Worm (Caenorhabditis elegans) whole organism, L1 larva: ENCODE results near the gene math-23.

ENCODE experiments used
- aly-2 ChIP-seq: fragments of 150-350 bp; optimal IDR thresholded peaks from 2 replicates; lab custom pipeline; 2014; ENCODE audit warnings: missing biosample characterization, missing genetic modification characterization
- ceh-82 ChIP-seq, 3 experiments: fragments of 150-350 bp in 1 of 3; sonication (generic microtip) in 2 of 3; optimal IDR thresholded peaks; 2 replicates each; lab custom pipeline; 2014 to 2017; ENCODE audit warnings: missing biosample characterization in 3 of 3, missing genetic modification characterization in 3 of 3
- ces-1 ChIP-seq: fragments of 150-350 bp; optimal IDR thresholded peaks from 2 replicates; lab custom pipeline; 2014; ENCODE audit warnings: missing biosample characterization, missing genetic modification reagents, missing genetic modification characterization
- dpl-1 ChIP-seq, 3 experiments: fragments of 150-350 bp in 2 of 3; sonication (generic microtip) in 1 of 3; optimal IDR thresholded peaks; 2 replicates each; lab custom pipeline; 2014 to 2017; ENCODE audit warnings: missing biosample characterization in 3 of 3, missing genetic modification characterization in 3 of 3, missing genetic modification reagents in 3 of 3
- dsc-1 ChIP-seq: sonication (generic microtip); optimal IDR thresholded peaks from 2 replicates; lab custom pipeline; 2016; ENCODE audit warnings: mild to moderate bottlenecking, missing genetic modification characterization, missing compliant biosample characterization
- efl-1 ChIP-seq, 4 experiments: fragments of 150-350 bp; optimal IDR thresholded peaks in 3 of 4; peaks in 1 of 4; 1 replicate in 1 of 4; 2 replicates in 3 of 4; lab custom pipeline; 2014; ENCODE audit warnings: missing biosample characterization in 2 of 4, missing genetic modification characterization in 2 of 4, missing genetic modification reagents in 2 of 4
- efl-3 ChIP-seq: fragments of 200-800 bp; sonication (Bioruptor generic); optimal IDR thresholded peaks from 2 replicates; lab custom pipeline; 2018; ENCODE audit warnings: mild to moderate bottlenecking, missing genetic modification characterization, missing compliant biosample characterization
- egl-27 ChIP-seq, 2 experiments: fragments of 150-350 bp in 1 of 2; sonication (generic microtip); optimal IDR thresholded peaks; 3 replicates each; lab custom pipeline; 2017 to 2018; ENCODE audit warnings: missing biosample characterization in 2 of 2, missing genetic modification characterization in 2 of 2, missing genetic modification reagents in 2 of 2
- elt-2 ChIP-seq: sonication (generic microtip); optimal IDR thresholded peaks from 2 replicates; lab custom pipeline; 2016; ENCODE audit warnings: missing genetic modification characterization, mild to moderate bottlenecking, inconsistent platforms, missing compliant biosample characterization, missing genetic modification reagents
- elt-3 ChIP-seq, 6 experiments: fragments of 150-350 bp in 1 of 6; sonication (generic microtip); optimal IDR thresholded peaks; 2 replicates each; lab custom pipeline; 2017 to 2018; ENCODE audit warnings: missing biosample characterization in 6 of 6, missing genetic modification characterization in 6 of 6, inconsistent platforms in 1 of 6
- fos-1 ChIP-seq: fragments of 150-350 bp; optimal IDR thresholded peaks from 2 replicates; lab custom pipeline; 2014; ENCODE audit warnings: missing biosample characterization, missing genetic modification characterization
- grh-1 ChIP-seq: fragments of 200-800 bp; sonication (Bioruptor generic); IDR thresholded peaks from 2 replicates; pipeline ENCODE4 v1.3.6; 2022; ENCODE audit warnings: missing genetic modification reagents, missing genetic modification characterization, missing compliant biosample characterization
- hlh-17 ChIP-seq: fragments of 200-800 bp; sonication (Bioruptor generic); optimal IDR thresholded peaks from 2 replicates; lab custom pipeline; 2018; ENCODE audit warnings: missing genetic modification characterization, mild to moderate bottlenecking, missing compliant biosample characterization, moderate library complexity, borderline replicate concordance
- hlh-4 ChIP-seq: sonication (generic microtip); optimal IDR thresholded peaks from 2 replicates; lab custom pipeline; 2016; ENCODE audit warnings: mild to moderate bottlenecking, missing genetic modification characterization, missing compliant biosample characterization
- hpl-2 ChIP-seq: fragments of 150-350 bp; optimal IDR thresholded peaks from 2 replicates; lab custom pipeline; 2014; ENCODE audit warnings: missing biosample characterization, missing genetic modification reagents, missing genetic modification characterization
- jun-1 ChIP-seq: fragments of 150-350 bp; optimal IDR thresholded peaks from 2 replicates; lab custom pipeline; 2014; ENCODE audit warnings: missing biosample characterization, missing genetic modification reagents, missing genetic modification characterization
- lin-13 ChIP-seq: fragments of 150-350 bp; optimal IDR thresholded peaks from 2 replicates; lab custom pipeline; 2014; ENCODE audit warnings: missing biosample characterization, missing genetic modification reagents, missing genetic modification characterization
- lin-15B ChIP-seq: fragments of 150-350 bp; sonication (generic microtip); optimal IDR thresholded peaks from 3 replicates; lab custom pipeline; 2014; ENCODE audit warnings: missing biosample characterization, missing genetic modification characterization
- lin-35 ChIP-seq, 2 experiments: fragments of 150-350 bp; optimal IDR thresholded peaks; 2 replicates each; lab custom pipeline; 2014; ENCODE audit warnings: missing biosample characterization in 2 of 2, missing genetic modification characterization in 2 of 2, missing genetic modification reagents in 2 of 2
- mab-9 ChIP-seq: fragments of 200-800 bp; sonication (Bioruptor generic); IDR thresholded peaks from 2 replicates; pipeline ENCODE4 v1.3.6; 2022; ENCODE audit warnings: missing genetic modification reagents, missing genetic modification characterization, missing compliant biosample characterization
- nhr-11 ChIP-seq: fragments of 150-350 bp; optimal IDR thresholded peaks from 2 replicates; lab custom pipeline; 2014; ENCODE audit warnings: missing biosample characterization, missing genetic modification characterization
- nhr-12 ChIP-seq: sonication (generic microtip); optimal IDR thresholded peaks from 2 replicates; lab custom pipeline; 2017; ENCODE audit warnings: missing biosample characterization, missing genetic modification characterization
- nhr-19 ChIP-seq: fragments of 200-800 bp; sonication (Bioruptor generic); conservative IDR thresholded peaks from 2 replicates; pipeline ENCODE4 v1.3.6; 2022; ENCODE audit warnings: missing genetic modification characterization, missing compliant biosample characterization
- nhr-20 ChIP-seq: sonication (generic microtip); optimal IDR thresholded peaks from 2 replicates; lab custom pipeline; 2016; ENCODE audit warnings: mild to moderate bottlenecking, missing genetic modification characterization, missing compliant biosample characterization
- nhr-47 ChIP-seq: sonication (generic microtip); optimal IDR thresholded peaks from 2 replicates; lab custom pipeline; 2016; ENCODE audit warnings: mild to moderate bottlenecking, missing genetic modification characterization, moderate library complexity, missing compliant biosample characterization
- nhr-76 ChIP-seq: sonication (generic microtip); optimal IDR thresholded peaks from 2 replicates; lab custom pipeline; 2017; ENCODE audit warnings: missing biosample characterization, missing genetic modification characterization
- nhr-77 ChIP-seq: fragments of 150-350 bp; optimal IDR thresholded peaks from 2 replicates; lab custom pipeline; 2014; ENCODE audit warnings: missing biosample characterization, missing genetic modification characterization
- nhr-84 ChIP-seq: sonication (generic microtip); optimal IDR thresholded peaks from 2 replicates; lab custom pipeline; 2017; ENCODE audit warnings: missing biosample characterization, missing genetic modification characterization
- nhr-85 ChIP-seq: sonication (generic microtip); peaks from one replicate; lab custom pipeline; 2016; ENCODE audit warnings: missing genetic modification characterization, inconsistent platforms, missing compliant biosample characterization
- snpc-4 ChIP-seq: fragments of 150-350 bp; optimal IDR thresholded peaks from 2 replicates; lab custom pipeline; 2014; ENCODE audit warnings: missing biosample characterization, missing genetic modification characterization
- snu-23 ChIP-seq: sonication (generic microtip); optimal IDR thresholded peaks from 2 replicates; lab custom pipeline; 2016; ENCODE audit warnings: missing genetic modification characterization, missing compliant biosample characterization
- sptf-1 ChIP-seq: fragments of 150-350 bp; optimal IDR thresholded peaks from 2 replicates; lab custom pipeline; 2014; ENCODE audit warnings: missing biosample characterization, missing genetic modification characterization
- sup-37 ChIP-seq: fragments of 200-800 bp; sonication (Bioruptor generic); optimal IDR thresholded peaks from 2 replicates; lab custom pipeline; 2018; ENCODE audit warnings: mild to moderate bottlenecking, missing genetic modification characterization, missing compliant biosample characterization
- tbx-2 ChIP-seq: sonication (generic microtip); optimal IDR thresholded peaks from 2 replicates; lab custom pipeline; 2016; ENCODE audit warnings: missing genetic modification characterization, missing compliant biosample characterization
- unc-130 ChIP-seq: fragments of 150-350 bp; optimal IDR thresholded peaks from 2 replicates; lab custom pipeline; 2017; ENCODE audit warnings: missing biosample characterization, missing genetic modification characterization, inconsistent platforms
- unc-86 ChIP-seq: sonication (generic microtip); optimal IDR thresholded peaks from 2 replicates; lab custom pipeline; 2016; ENCODE audit warnings: missing genetic modification characterization, missing compliant biosample characterization
- vab-15 ChIP-seq: sonication (generic microtip); optimal IDR thresholded peaks from 2 replicates; lab custom pipeline; 2017; ENCODE audit warnings: missing genotype, mild to moderate bottlenecking, missing genetic modification characterization, missing compliant biosample characterization
- zag-1 ChIP-seq: fragments of 150-350 bp; optimal IDR thresholded peaks from 2 replicates; lab custom pipeline; 2014; ENCODE audit warnings: missing biosample characterization, missing genetic modification characterization
- ztf-11 ChIP-seq, 2 experiments: sonication (generic microtip); optimal IDR thresholded peaks; 2 replicates each; lab custom pipeline; 2016 to 2017; ENCODE audit warnings: missing genetic modification characterization in 2 of 2, missing biosample characterization in 1 of 2, missing compliant biosample characterization in 1 of 2

Gene math-23

DNA sequence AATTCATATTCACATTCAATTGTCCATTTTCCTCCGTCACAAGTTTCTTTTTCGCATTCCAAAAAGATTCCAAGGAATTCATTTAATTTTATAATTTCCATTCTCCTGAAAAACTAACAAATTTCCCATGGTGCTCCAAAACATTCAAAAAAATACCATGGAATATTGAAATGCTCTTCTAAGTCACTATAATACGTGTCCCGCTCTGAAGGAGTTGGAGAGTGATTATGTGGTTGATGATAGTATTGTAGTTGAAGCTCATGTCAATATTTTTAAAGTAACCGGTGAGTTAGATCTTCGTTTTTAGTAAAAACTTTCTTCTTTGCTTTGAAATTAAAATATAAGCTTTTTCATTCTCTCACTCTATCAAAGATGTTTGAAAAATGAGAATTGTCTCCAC, 11.4 kb upstream of the math-23 start, which contains the start of gene math-9:
TSS of gene math-9 (minus strand) at position 101 of the 400 bp plus-strand sequence.
- TF ChIP-seq mab-9 (GFP tag; lab: Robert Waterston, UW) = no peak
- no peak for TF ChIP-seq efl-1 (optimal IDR thresholded peaks at IDR 0.05; lab: Kevin White, UChicago)
- peak in 1 of 2 experiments; percentile 45 for TF ChIP-seq efl-1 (GFP tag; optimal IDR thresholded peaks at IDR 0.05 in 1 of 2; lab: Kevin White, UChicago)
- TF ChIP-seq jun-1 (tag; lab: Kevin White, UChicago) = no peak
- TF ChIP-seq grh-1 (GFP tag; lab: Robert Waterston, UW) = no peak
- no peak for TF ChIP-seq sup-37 (GFP tag; lab: Kevin White, UChicago)
- TF ChIP-seq nhr-19 (GFP tag; lab: Robert Waterston, UW) = no peak

DNA sequence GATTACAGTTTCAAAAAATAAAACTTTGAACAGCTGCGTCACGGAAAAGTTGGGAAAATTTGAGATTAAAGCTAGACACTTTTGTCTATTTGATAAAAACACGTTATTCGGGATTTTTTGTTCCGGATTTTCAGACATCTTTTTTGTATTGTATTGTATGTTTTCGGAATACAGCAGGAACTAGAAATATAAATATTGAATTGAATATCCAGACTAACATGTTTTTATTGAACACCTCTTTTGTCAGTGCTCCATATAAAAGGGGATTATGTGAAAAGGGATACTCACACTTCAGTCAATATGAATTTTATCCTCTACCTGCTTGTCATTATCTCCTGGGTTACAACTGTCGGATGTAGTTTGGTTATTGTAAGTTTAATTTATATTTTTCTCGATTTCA, 8.2 kb upstream of the math-23 start, which contains the start of gene C16C4.1:
TSS of gene C16C4.1 (plus strand) at position 301 of the 400 bp plus-strand sequence.
- TF ChIP-seq lin-13 (GFP tag; lab: Kevin White, UChicago) (no peak), snpc-4 (tag; lab: Kevin White, UChicago) (no peak), nhr-12 (tag; lab: Kevin White, UChicago) (no peak), ztf-11 (tag; optimal IDR thresholded peaks at IDR 0.05; lab: Kevin White, UChicago) (no peak), mab-9 (GFP tag; lab: Robert Waterston, UW) (no peak)
- TF ChIP-seq, all 84 proteins: peak for 0

DNA sequence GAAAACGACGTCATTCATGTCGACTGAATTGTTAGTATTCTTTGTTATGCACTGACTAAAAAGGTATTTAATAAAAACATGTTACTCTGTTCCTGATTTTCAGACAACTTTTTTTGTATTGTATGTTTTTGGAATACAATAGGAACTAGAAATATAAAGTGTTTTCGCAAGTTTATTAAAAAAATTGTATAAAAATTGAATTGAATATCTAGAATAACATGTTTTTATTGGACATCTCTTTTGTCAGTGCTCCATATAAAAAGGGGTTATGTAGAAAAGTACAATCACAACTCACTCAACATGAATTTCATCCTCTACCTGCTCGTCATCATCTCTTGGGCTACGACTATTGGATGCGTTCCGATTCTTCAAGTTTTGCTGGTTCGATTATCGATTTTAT, 6.8 kb upstream of the math-23 start, which contains the start of gene C46F9.5:
TSS of gene C46F9.5 (plus strand) at position 301 of the 400 bp plus-strand sequence.
- TF ChIP-seq hlh-17 (GFP tag; lab: Kevin White, UChicago) (no peak), hpl-2 (GFP tag; lab: Kevin White, UChicago) (no peak), fos-1 (tag; lab: Kevin White, UChicago) (no peak), snpc-4 (tag; lab: Kevin White, UChicago) (no peak), nhr-76 (tag; lab: Kevin White, UChicago) (no peak), lin-35 (GFP tag; optimal IDR thresholded peaks at IDR 0.05; lab: Kevin White, UChicago) (no peak), ceh-82 (tag; optimal IDR thresholded peaks at IDR 0.05; lab: Kevin White, UChicago) (no peak), unc-130 (tag; lab: Kevin White, UChicago) (no peak), nhr-84 (tag; lab: Kevin White, UChicago) (no peak), egl-27 (tag; optimal IDR thresholded peaks at IDR 0.05; lab: Kevin White, UChicago) (no peak), hlh-4 (tag; lab: Kevin White, UChicago) (no peak), nhr-47 (no peak), lin-13 (GFP tag; lab: Kevin White, UChicago) (no peak), nhr-85 (tag; lab: Kevin White, UChicago) (no peak)

DNA sequence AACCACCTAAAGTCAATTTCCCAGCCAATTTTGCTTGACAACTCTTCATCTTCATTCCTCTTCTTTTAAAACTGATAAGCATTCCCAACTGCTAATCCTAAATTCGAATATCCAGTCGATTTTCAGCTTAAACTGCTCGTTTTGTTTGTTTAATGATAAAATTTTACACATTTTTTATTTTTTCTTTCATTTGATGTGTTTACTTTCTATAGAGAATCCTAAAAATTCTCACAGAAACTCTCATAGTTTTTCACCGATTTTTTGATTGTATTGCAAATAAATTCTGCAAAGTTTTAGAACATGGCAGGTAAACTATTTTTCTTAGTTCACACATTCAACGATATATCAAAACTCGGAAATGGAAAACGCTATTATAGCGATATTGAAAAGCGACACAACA, 6.3 kb upstream of the math-23 start, which contains the start of gene math-25:
TSS of gene math-25 (plus strand) at position 301 of the 400 bp plus-strand sequence.
- TF ChIP-seq tbx-2 (tag; lab: Kevin White, UChicago) (no peak), nhr-76 (tag; lab: Kevin White, UChicago) (no peak)

DNA sequence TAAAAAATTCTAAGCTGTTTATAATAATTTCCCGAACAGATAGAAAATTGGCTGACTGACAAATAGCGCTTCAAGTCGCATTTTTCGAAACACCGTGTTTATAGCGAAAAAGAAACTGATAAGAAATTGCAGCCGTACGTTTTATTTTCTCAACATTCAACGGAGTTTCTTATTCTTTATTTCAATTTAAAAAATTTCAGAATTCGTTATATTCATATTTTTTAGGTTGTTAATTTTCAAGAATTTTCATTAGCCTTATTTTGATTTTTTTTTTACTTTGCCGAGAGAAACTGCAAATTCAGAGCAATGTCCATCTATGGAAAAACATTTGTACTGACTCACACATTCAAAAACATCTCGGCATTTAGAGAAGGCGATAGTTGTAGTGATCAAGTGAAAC, 4.1 kb upstream of the math-23 start, which contains the start of gene C46F9.6:
TSS of gene C46F9.6 (plus strand) at position 301 of the 400 bp plus-strand sequence.
- no peak for TF ChIP-seq sptf-1 (tag; lab: Kevin White, UChicago)
- TF ChIP-seq nhr-19 (GFP tag; lab: Robert Waterston, UW) = no peak
- no peak for TF ChIP-seq nhr-76 (tag; lab: Kevin White, UChicago)
- TF ChIP-seq zag-1 = no peak
- TF ChIP-seq dsc-1 = no peak
- peak; percentile 6 for TF ChIP-seq elt-2 (tag; lab: Kevin White, UChicago)

DNA sequence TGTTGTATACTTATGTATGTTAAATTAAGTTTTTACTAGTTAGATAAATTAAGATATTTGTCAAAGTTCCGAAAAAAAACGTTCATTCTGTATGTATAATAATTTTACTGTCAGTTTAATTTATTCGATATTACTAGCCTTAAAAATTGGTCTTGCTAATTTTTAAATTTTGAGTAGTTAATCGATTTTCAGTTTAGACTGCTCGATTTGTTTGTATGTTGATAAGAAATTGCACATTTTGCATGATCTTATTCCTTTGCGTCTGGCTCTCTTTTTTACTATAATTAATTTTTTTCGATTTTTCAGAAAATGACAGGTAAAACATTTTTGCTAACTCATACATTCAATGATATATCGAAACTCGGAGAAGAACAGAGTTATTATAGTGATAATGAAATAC, 2.1 kb upstream of the math-23 start, which contains the start of gene math-24:
TSS of gene math-24 (plus strand) at position 301 of the 400 bp plus-strand sequence.
- TF ChIP-seq sptf-1 (tag; lab: Kevin White, UChicago) = no peak
- no peak for TF ChIP-seq nhr-77
- no peak for TF ChIP-seq aly-2 (tag; lab: Kevin White, UChicago)
- TF ChIP-seq nhr-11 (tag; lab: Kevin White, UChicago) = no peak
- TF ChIP-seq unc-86 (tag; lab: Kevin White, UChicago) = no peak
- TF ChIP-seq snu-23 = no peak
- no peak for TF ChIP-seq ces-1 (GFP tag; lab: Kevin White, UChicago)
- TF ChIP-seq lin-15B (tag; lab: Kevin White, UChicago) = no peak
- no peak for TF ChIP-seq elt-3 (tag; optimal IDR thresholded peaks at IDR 0.05; lab: Kevin White, UChicago)
- no peak for TF ChIP-seq efl-3 (GFP tag; lab: Kevin White, UChicago)
- no peak for TF ChIP-seq vab-15
- no peak for TF ChIP-seq dpl-1 (GFP tag; optimal IDR thresholded peaks at IDR 0.05; lab: Kevin White, UChicago)
- no peak for TF ChIP-seq hlh-17 (GFP tag; lab: Kevin White, UChicago)
- no peak for TF ChIP-seq nhr-20 (tag; lab: Kevin White, UChicago)
